Worm (Caenorhabditis elegans) whole organism, L4 larva: Measurements from ENCODE around the gene dnj-7.

Experiments used
- egl-27 ChIP-seq: sonication (generic microtip); optimal IDR thresholded peaks from 3 replicates; lab custom pipeline; 2017; ENCODE audit warnings: missing biosample characterization, missing genetic modification reagents, missing genetic modification characterization
- mes-2 ChIP-seq: sonication (generic microtip); optimal IDR thresholded peaks from 2 replicates; lab custom pipeline; 2016; ENCODE audit warnings: missing genotype, mild to moderate bottlenecking, missing genetic modification characterization, missing compliant biosample characterization; ENCODE audit not compliant: poor library complexity, severe bottlenecking

DNA sequence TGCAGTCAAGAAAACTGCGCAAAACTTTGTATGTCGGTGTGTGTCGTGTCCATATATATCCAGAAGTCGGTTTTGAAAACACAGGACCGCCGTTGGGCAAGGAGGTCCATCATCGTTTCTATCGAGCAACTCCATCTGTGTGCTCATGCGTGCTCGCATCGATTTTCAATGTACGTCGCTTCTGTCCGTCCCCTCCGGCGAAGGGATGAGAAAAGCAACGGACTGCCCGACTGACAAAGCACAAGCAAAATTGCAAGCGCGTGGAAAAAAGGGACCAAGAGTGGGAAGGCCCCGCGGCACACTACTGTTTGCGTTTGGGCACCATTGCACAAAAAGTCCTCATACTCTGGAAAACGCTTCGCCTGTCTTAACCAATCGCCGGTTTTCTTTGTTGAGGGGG is 28.0 kb downstream of the dnj-7 start:
- no peak for TF ChIP-seq mes-2 (tag; lab: Kevin White, UChicago)
- TF ChIP-seq egl-27 (tag; lab: Kevin White, UChicago) = no peak
